Fruit fly (Drosophila melanogaster) whole organism: ENCODE data around the gene TkR99D.
"Not testable (repeated sequence)": the region's sequence is repeated elsewhere in the genome, so short reads cannot be mapped to it uniquely, and the experiment has no call there.

Source experiments
- CG8478 ChIP-seq: fragments of >200 bp; optimal IDR thresholded peaks from 2 replicates; lab custom pipeline; 2018; ENCODE audit warnings: inconsistent platforms
- Dll ChIP-seq: fragments of >200 bp; optimal IDR thresholded peaks from 2 replicates; lab custom pipeline; 2017
- EcR ChIP-seq, 2 experiments: fragments of >200 bp; optimal IDR thresholded peaks; 2 replicates each; lab custom pipeline; 2017; ENCODE audit warnings: missing biosample characterization in 2 of 2, missing genetic modification characterization in 2 of 2, missing genetic modification reagents in 2 of 2
- pan ChIP-seq: fragments of >200 bp; optimal IDR thresholded peaks from 2 replicates; lab custom pipeline; 2017
- psq ChIP-seq: fragments of >200 bp; optimal IDR thresholded peaks from 2 replicates; lab custom pipeline; 2017
- usp ChIP-seq: fragments of >200 bp; optimal IDR thresholded peaks from 2 replicates; lab custom pipeline; 2017; ENCODE audit warnings: missing biosample characterization, missing genetic modification characterization, mixed read lengths

Gene TkR99D

DNA sequence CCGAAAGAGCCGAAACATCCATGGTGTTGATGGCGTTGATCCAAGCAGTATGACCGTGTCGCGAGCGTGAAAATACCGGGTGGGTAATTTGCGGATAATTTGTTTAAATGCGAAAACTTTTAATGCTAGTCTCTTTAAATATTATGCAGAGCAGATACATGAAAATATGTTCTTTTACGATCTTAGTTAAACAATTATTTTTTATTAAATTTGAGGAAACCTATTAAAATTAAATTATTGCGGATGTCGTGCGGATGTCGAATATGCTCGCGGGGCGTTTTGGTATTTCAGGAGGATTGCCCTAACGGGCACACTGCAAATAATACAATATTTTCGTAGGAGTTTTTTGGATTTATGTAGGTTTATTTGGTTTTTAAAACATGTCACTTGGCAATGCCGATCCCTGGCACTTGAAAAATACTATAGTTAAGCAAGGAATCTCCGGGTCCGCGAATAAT is 36.2 kb downstream of the TkR99D start, which contains the start of the genes Cog7, CG42557 and CG42558:
Gene Cog7 (minus strand): TSS at position 51 of the 458 bp plus-strand sequence.
Gene CG42557 (plus strand): TSS at position 281 of the 458 bp plus-strand sequence.
Gene CG42558 (plus strand): TSS at position 281 of the 458 bp plus-strand sequence.
- TF ChIP-seq CG8478 (no peak), EcR (GFP tag; optimal IDR thresholded peaks at IDR 0.05; lab: Kevin White, UChicago) (no peak), usp (no peak), psq (lab: Kevin White, UChicago) (no peak), pan (lab: Kevin White, UChicago) (no peak), Dll (lab: Kevin White, UChicago) (no peak)

DNA sequence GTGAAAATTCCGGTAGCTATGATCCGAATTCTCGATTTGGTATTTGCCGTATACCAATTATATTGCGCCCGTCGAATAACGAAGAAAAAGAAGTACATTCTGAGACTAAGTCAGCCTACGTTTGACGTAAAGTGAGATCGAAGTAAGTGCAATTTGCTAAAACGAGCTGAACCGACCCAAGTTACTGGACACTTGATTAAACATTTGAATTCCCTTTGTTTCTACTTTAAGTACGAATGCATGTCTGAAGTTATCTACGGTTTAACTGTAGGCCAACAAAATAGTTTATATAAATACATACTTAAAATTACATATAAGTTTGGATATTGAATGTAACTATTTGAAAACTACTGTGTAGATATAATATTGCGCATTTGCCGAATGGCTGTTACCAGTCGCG is 39.0 kb downstream of the TkR99D start, which contains the start of gene alpha-Man-Ic:
Gene alpha-Man-Ic (minus strand): TSS at position 101 of the 400 bp plus-strand sequence.
- no peak for TF ChIP-seq pan (lab: Kevin White, UChicago)
- no peak for TF ChIP-seq usp
- no peak for TF ChIP-seq CG8478
- no peak for TF ChIP-seq psq (lab: Kevin White, UChicago)
- TF ChIP-seq EcR (GFP tag; optimal IDR thresholded peaks at IDR 0.05; lab: Kevin White, UChicago), result no peak

DNA sequence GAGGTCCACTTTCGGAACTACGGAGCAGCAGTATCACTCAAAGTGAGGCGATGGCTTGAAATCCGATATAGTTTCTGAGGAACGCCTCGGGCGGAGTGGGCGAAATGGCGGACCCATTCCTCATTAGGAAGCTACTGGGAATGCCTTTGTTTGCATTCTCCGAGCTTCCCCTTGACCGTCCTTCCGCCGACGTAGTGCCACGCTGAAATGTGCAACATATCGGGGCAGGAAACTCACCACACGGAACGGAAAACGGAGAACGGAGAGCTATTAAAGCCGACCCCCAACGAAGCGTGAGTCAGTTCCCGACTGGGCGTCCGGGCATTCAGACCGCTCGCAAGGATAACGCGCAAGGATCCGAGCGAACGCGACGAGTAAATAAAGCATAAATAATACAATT is 42.3 kb downstream of the TkR99D start, which contains the start of gene CG15522:
Gene CG15522 (plus strand): TSS at position 301 of the 400 bp plus-strand sequence.
- TF ChIP-seq CG8478 (no peak), pan (lab: Kevin White, UChicago) (no peak), EcR (GFP tag; optimal IDR thresholded peaks at IDR 0.05; lab: Kevin White, UChicago) (no peak), Dll (lab: Kevin White, UChicago) (no peak), psq (lab: Kevin White, UChicago) (no peak), usp (no peak)

DNA sequence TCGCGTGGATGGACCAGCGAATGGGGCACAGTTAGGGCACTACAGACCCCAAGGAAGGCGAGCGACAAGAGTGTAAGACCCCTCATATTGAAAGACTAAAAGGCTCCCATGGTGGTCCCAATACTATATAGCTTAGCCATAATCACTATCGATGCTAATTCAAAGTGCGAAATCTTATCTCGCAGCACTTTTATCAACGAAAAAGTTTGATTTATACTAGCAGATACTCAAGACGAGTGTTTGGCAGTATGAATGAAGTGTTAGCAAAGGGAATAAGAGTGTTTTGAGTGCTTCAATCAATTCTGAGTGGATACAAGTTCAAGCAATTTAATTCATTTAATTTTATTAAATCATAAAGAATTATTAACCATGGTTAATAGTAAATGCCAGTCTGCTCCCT is 43.2 kb downstream of the TkR99D start, which contains the start of gene Jon99Ci:
Gene Jon99Ci (minus strand): TSS at position 101 of the 400 bp plus-strand sequence.
- TF ChIP-seq usp (no peak), CG8478 (no peak), EcR (GFP tag; optimal IDR thresholded peaks at IDR 0.05; lab: Kevin White, UChicago) (no peak), pan (lab: Kevin White, UChicago) (no peak), psq (lab: Kevin White, UChicago) (no peak), Dll (lab: Kevin White, UChicago) (no peak)

DNA sequence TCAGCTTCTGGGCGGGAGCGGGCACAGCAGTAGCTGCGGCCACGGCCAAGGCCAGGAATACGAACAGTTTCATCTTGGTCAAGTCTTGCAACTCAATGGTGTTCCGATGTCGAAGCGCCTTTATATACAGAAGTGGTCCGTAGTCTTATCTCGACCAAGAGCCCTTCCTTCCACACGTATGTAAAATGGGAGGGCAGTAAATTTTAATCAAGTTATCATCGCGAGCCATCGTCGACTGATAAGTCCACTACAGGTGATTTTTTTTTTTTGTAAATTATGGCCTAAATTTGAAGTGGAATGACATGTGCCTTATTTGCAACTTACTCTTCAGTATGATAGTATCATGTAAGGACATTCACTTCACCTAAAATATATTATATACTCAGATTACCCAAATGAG is 44.7 kb downstream of the TkR99D start, which contains the start of gene Jon99Cii:
Gene Jon99Cii (minus strand): TSS at position 101 of the 400 bp plus-strand sequence.
- TF ChIP-seq psq (lab: Kevin White, UChicago); EcR (GFP tag; optimal IDR thresholded peaks at IDR 0.05; lab: Kevin White, UChicago); usp: not testable (repeated sequence)

DNA sequence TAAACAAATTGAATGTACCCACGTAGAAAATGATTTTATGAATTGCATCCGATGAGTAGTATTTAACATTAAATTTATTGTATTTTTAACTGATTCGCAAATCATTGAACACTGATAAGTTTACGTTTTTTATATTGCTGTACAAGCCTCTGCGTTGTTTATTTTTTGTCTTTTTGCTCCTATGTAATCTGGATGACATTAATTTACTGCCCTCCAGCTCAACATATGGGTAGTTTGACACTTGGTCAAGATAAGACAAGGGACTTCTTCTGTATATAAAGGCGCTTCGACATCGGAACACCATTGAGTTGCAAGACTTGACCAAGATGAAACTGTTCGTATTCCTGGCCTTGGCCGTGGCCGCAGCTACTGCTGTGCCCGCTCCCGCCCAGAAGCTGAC is 47.3 kb downstream of the TkR99D start, which contains the start of gene Jon99Ciii:
Gene Jon99Ciii (plus strand): TSS at position 301 of the 400 bp plus-strand sequence.
- TF ChIP-seq psq (lab: Kevin White, UChicago); pan (lab: Kevin White, UChicago); CG8478: not testable (repeated sequence)

DNA sequence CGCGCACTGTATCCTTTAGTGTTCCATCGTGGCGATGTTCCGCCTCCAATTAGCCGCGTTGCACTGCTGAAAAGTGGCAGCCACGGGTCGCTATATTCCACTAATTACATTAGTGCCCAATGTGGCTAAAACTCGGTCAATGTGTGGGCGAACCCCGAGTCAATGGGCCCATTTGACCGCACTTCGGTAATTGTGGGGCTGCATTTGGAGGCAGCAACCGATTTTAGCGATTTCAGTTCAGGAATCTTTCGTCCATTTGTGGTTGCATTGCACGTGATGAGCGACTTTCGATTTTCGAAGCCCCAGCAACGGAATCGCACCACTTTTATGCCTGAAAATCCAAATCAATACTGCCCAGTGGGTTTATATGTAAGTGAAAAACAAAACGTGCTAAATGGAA is 49.1 kb downstream of the TkR99D start, which contains the start of gene trp:
Gene trp (minus strand): TSS at position 101 of the 400 bp plus-strand sequence.
- no peak for TF ChIP-seq pan (lab: Kevin White, UChicago)
- no peak for TF ChIP-seq EcR (GFP tag; optimal IDR thresholded peaks at IDR 0.05; lab: Kevin White, UChicago)
- TF ChIP-seq CG8478, result no peak

DNA sequence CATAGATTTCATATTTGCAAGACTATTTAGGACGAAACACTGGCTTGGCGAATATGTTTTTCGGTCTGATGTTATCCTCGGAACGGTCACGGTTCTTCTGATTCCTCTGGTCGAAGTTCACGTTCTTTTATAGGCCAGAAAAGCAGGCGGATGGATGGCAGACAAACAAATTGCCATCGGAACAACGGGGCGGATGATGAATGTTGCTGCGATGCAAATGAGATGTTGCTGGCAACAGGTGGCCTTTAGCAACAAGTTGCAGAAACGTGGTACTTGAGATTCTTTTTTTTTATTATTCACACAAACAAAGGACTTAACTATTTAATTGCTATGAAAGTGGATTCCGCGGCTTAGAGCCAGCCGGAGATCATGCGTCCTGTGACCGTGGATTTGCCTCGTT is 55.0 kb downstream of the TkR99D start, which contains the start of gene Capa:
Gene Capa (minus strand): TSS at position 101 of the 400 bp plus-strand sequence.
- no peak for TF ChIP-seq EcR (GFP tag; optimal IDR thresholded peaks at IDR 0.05; lab: Kevin White, UChicago)
- no peak for TF ChIP-seq Dll (lab: Kevin White, UChicago)
- no peak for TF ChIP-seq usp
- TF ChIP-seq CG8478, result no peak
- no peak for TF ChIP-seq psq (lab: Kevin White, UChicago)
- TF ChIP-seq pan (lab: Kevin White, UChicago), result no peak

DNA sequence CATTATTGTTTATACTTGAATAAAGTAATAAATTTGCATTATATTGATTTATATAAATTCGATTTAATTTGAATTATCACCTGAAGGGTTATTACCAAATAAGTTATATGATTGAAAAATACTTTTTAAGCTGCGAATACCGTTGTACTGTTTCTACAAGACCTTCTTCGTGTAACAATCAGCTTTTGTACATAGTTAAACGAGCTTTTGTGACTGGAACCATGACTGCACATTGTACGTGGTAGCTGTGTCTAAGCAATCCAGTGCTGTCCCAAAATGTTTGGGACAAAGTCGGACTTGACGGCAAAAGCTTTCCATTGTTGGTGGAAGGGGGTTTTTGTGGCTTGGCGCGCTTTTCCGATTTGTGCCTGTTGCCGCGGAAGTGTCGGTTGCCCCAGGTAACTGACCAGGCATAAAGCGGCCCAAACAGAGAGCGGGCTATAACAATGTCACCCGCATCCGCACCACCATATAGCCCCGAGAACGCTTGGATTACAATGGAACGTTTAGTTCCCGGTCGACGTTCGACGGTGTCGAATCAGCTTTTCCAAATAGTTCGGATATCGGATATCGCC is 61.6 kb downstream of the TkR99D start, which contains the start of gene CG31036:
Gene CG31036 (plus strand): TSS at position 507 of the 575 bp plus-strand sequence.
- no peak for TF ChIP-seq CG8478
- no peak for TF ChIP-seq usp
- TF ChIP-seq pan (lab: Kevin White, UChicago), result no peak
- no peak for TF ChIP-seq psq (lab: Kevin White, UChicago)
- no peak for TF ChIP-seq Dll (lab: Kevin White, UChicago)

DNA sequence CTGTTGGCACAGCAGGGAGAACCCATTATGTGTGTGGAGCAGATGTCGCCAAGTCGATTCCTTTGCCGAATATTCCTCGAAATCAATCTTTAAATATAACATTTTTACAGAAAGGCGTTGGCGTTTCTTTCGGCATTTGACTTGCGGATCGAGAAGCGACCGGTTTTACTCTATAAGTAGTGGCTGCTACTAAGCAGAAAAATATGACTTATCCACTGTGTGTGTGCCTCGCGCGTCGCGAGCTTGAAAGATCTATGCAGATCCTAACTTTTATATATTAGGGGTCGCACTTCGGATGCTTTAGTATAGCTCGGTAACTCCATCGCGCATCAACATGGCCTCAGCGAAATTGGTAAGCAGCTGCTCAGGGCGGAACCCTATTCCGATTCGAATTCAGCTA is 64.1 kb downstream of the TkR99D start, which contains the start of gene CG15515:
Gene CG15515 (plus strand): TSS at position 301 of the 400 bp plus-strand sequence.
- no peak for TF ChIP-seq psq (lab: Kevin White, UChicago)
- no peak for TF ChIP-seq Dll (lab: Kevin White, UChicago)
- TF ChIP-seq pan (lab: Kevin White, UChicago), result no peak
- TF ChIP-seq EcR (GFP tag; optimal IDR thresholded peaks at IDR 0.05; lab: Kevin White, UChicago), result no peak
- no peak for TF ChIP-seq usp
- no peak for TF ChIP-seq CG8478

DNA sequence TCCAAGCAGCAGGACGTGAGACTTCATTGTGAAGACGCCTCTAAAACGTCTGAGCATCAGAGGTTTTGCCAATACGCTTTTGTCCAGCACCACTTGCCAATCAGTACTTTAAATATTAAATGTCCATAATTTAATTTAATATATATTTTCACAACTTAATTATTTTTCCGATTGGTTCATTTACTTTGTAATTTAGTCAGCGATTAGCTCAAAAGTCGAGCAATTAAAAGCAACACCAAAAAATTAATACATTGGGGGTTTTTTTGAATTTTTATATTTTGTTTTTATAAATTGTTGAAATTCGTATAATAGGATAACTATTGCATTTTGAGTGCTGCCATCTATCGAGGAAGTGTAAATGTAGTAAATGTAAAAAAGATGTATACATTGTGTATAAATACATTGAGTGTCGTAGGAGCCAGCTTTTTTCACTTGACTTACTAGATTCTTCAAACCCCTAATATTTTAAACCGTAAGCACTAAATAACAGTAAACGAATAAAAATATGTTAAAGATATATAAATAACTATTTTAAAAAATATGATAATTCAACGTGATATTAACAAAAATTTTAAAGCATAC is 65.4 kb downstream of the TkR99D start, which contains the start of gene CG15517:
Gene CG15517 (minus strand): TSS at position 51 of the 582 bp plus-strand sequence.
- no peak for TF ChIP-seq usp
- TF ChIP-seq CG8478, result no peak
- TF ChIP-seq EcR (GFP tag; optimal IDR thresholded peaks at IDR 0.05; lab: Kevin White, UChicago), result no peak
- TF ChIP-seq pan (lab: Kevin White, UChicago), result no peak
- TF ChIP-seq Dll (lab: Kevin White, UChicago), result no peak
